In genomic region chrX:6109872-6110271, dm6 we compare ENCODE assay signal across 1 fruit fly cellular context.
TF ChIP-seq lines count a peak whose summit lies in the region.

No protein-coding gene starts in this region.

TF ChIP-seq in whole organism, embryonic, 481 proteins besides CTCF, POLR2A, EP300 and RAD21 (continued from another document and continues in another):
- TF ChIP-seq Atf3 (GFP tag; optimal IDR thresholded peaks at IDR 0.05; lab: Kevin White, UChicago): no peak
- peak; percentile 2 for TF ChIP-seq CG33213 (GFP tag; optimal IDR thresholded peaks at IDR 0.05; lab: Kevin White, UChicago)
- peak; percentile 20 for TF ChIP-seq CG14710 (tag; optimal IDR thresholded peaks at IDR 0.05; lab: Kevin White, UChicago)
- no peak for TF ChIP-seq Sox102F (GFP tag; optimal IDR thresholded peaks at IDR 0.05; lab: Kevin White, UChicago)
- TF ChIP-seq cad (GFP tag; optimal IDR thresholded peaks at IDR 0.05; lab: Kevin White, UChicago): no peak
- 0 out of 2 replicates have a peak, but pooled peaks have one; percentile 9 for TF ChIP-seq al (GFP tag; IDR thresholded peaks at IDR 0.05; lab: Robert Waterston, UW)
- peak; percentile 42 for TF ChIP-seq ewg (GFP tag; optimal IDR thresholded peaks at IDR 0.05; lab: Kevin White, UChicago)
- TF ChIP-seq fu2 (GFP tag; optimal IDR thresholded peaks at IDR 0.05; lab: Kevin White, UChicago): no peak
- peak; percentile 77 for TF ChIP-seq CG42726 (GFP tag; IDR thresholded peaks at IDR 0.05; lab: Robert Waterston, UW; ENCODE audit: partially characterized antibody)
- no peak for TF ChIP-seq CG4854 (GFP tag; optimal IDR thresholded peaks at IDR 0.05; lab: Kevin White, UChicago)
- TF ChIP-seq CG4707 (GFP tag; optimal IDR thresholded peaks at IDR 0.05; lab: Kevin White, UChicago): no peak
- TF ChIP-seq CG7372 (GFP tag; IDR thresholded peaks at IDR 0.05; lab: Robert Waterston, UW): peak; percentile 56; the same call in 1 of the 2 replicates
- 0 out of 3 replicates have a peak, but pooled peaks have one; percentile 47 for TF ChIP-seq otp (GFP tag; IDR thresholded peaks at IDR 0.05; lab: Robert Waterston, UW)
- TF ChIP-seq slou (GFP tag; optimal IDR thresholded peaks at IDR 0.05; lab: Kevin White, UChicago): no peak
- TF ChIP-seq CG10565 (GFP tag; optimal IDR thresholded peaks at IDR 0.05; lab: Kevin White, UChicago): no peak
- TF ChIP-seq NK7.1 (GFP tag; optimal IDR thresholded peaks at IDR 0.05; lab: Kevin White, UChicago): no peak
- peak; percentile 24; the same call in 1 of the 2 replicates for TF ChIP-seq Rx (GFP tag; IDR thresholded peaks at IDR 0.05; lab: Robert Waterston, UW)
- TF ChIP-seq HLH3B (GFP tag; IDR thresholded peaks at IDR 0.05; lab: Robert Waterston, UW): peak; percentile 49; the same call in 1 of the 2 replicates
- TF ChIP-seq CG9876 (GFP tag; optimal IDR thresholded peaks at IDR 0.05; lab: Kevin White, UChicago): peak; percentile 45
- peak; percentile 16; the same call in 1 of the 2 replicates for TF ChIP-seq CG4404 (GFP tag; IDR thresholded peaks at IDR 0.05; lab: Robert Waterston, UW)
- TF ChIP-seq Fer1 (GFP tag; optimal IDR thresholded peaks at IDR 0.05; lab: Kevin White, UChicago): no peak
- no peak for TF ChIP-seq gcm2 (GFP tag; optimal IDR thresholded peaks at IDR 0.05; lab: Kevin White, UChicago)
- TF ChIP-seq sisA (GFP tag; IDR thresholded peaks at IDR 0.05; lab: Robert Waterston, UW): no peak
- no peak for TF ChIP-seq row (GFP tag; IDR thresholded peaks at IDR 0.05; lab: Robert Waterston, UW)
- no peak for TF ChIP-seq bigmax (GFP tag; optimal IDR thresholded peaks at IDR 0.05; lab: Kevin White, UChicago)
- TF ChIP-seq bab2 (GFP tag; optimal IDR thresholded peaks at IDR 0.05; lab: Kevin White, UChicago): peak; percentile 7
- TF ChIP-seq HHEX (GFP tag; optimal IDR thresholded peaks at IDR 0.05; lab: Kevin White, UChicago): peak; percentile 19
- no peak for TF ChIP-seq eve (GFP tag; optimal IDR thresholded peaks at IDR 0.05; lab: Kevin White, UChicago)
- TF ChIP-seq Dp (GFP tag; optimal IDR thresholded peaks at IDR 0.05; lab: Kevin White, UChicago): no peak
- peak; percentile 27 for TF ChIP-seq mam (GFP tag; optimal IDR thresholded peaks at IDR 0.05; lab: Kevin White, UChicago)
- TF ChIP-seq nerfin-2 (GFP tag; IDR thresholded peaks at IDR 0.05; lab: Robert Waterston, UW; ENCODE audit: partially characterized antibody): no peak
- peak; percentile 44 for TF ChIP-seq dmrt11E (tag; optimal IDR thresholded peaks at IDR 0.05; lab: Kevin White, UChicago)
- peak; percentile 43; the same call in 1 of the 2 replicates for TF ChIP-seq ssp (GFP tag; IDR thresholded peaks at IDR 0.05; lab: Robert Waterston, UW)
- no peak for TF ChIP-seq pho (GFP tag; optimal IDR thresholded peaks at IDR 0.05; lab: Kevin White, UChicago)
- TF ChIP-seq pros (GFP tag; optimal IDR thresholded peaks at IDR 0.05; lab: Kevin White, UChicago): no peak
- TF ChIP-seq CG2678 (tag; optimal IDR thresholded peaks at IDR 0.05; lab: Kevin White, UChicago): no peak
- no peak for TF ChIP-seq HLH54F (GFP tag; optimal IDR thresholded peaks at IDR 0.05; lab: Kevin White, UChicago)
- TF ChIP-seq CG4730 (GFP tag; IDR thresholded peaks at IDR 0.05; lab: Robert Waterston, UW): peak; percentile 45; the same call in 1 of the 2 replicates
- no peak for TF ChIP-seq yki (optimal IDR thresholded peaks at IDR 0.05; lab: Kevin White, UChicago)
- TF ChIP-seq CG17186 (GFP tag; optimal IDR thresholded peaks at IDR 0.05; lab: Kevin White, UChicago): peak; percentile 22
- no peak for TF ChIP-seq Hr51 (GFP tag; optimal IDR thresholded peaks at IDR 0.05; lab: Kevin White, UChicago)
- no peak for TF ChIP-seq sima (GFP tag; optimal IDR thresholded peaks at IDR 0.05; lab: Kevin White, UChicago)
- TF ChIP-seq Side (GFP tag; optimal IDR thresholded peaks at IDR 0.05; lab: Kevin White, UChicago): no peak
- no peak for TF ChIP-seq CG10147 (GFP tag; optimal IDR thresholded peaks at IDR 0.05; lab: Kevin White, UChicago)
- peak in 1 of 2 experiments; percentile 4 for TF ChIP-seq insv (GFP tag; optimal IDR thresholded peaks at IDR 0.05; lab: Kevin White, UChicago)
- no peak for TF ChIP-seq CG17361 (GFP tag; IDR thresholded peaks at IDR 0.05; lab: Robert Waterston, UW)
- no peak for TF ChIP-seq MESR4 (GFP tag; optimal IDR thresholded peaks at IDR 0.05; lab: Kevin White, UChicago)
- peak; percentile 67 for TF ChIP-seq CG11085 (GFP tag; IDR thresholded peaks at IDR 0.05; lab: Robert Waterston, UW)
- TF ChIP-seq ttk (GFP tag; IDR thresholded peaks at IDR 0.05; lab: Robert Waterston, UW): peak; percentile 35
- peak; percentile 31 for TF ChIP-seq CG9609 (GFP tag; optimal IDR thresholded peaks at IDR 0.05; lab: Kevin White, UChicago)
- TF ChIP-seq H15 (GFP tag; IDR thresholded peaks at IDR 0.05; lab: Robert Waterston, UW): peak; percentile 70; the same call in 2 of the 3 replicates
- no peak for TF ChIP-seq CG1603 (tag; optimal IDR thresholded peaks at IDR 0.05; lab: Kevin White, UChicago)
- no peak for TF ChIP-seq Lpt (GFP tag; optimal IDR thresholded peaks at IDR 0.05; lab: Kevin White, UChicago)
- no peak for TF ChIP-seq twi (tag; optimal IDR thresholded peaks at IDR 0.05; lab: Kevin White, UChicago)
- no peak for TF ChIP-seq CG11398 (GFP tag; optimal IDR thresholded peaks at IDR 0.05; lab: Kevin White, UChicago)
- no peak for TF ChIP-seq CG1024 (GFP tag; IDR thresholded peaks at IDR 0.05; lab: Robert Waterston, UW)
- no peak for TF ChIP-seq PHDP (tag; optimal IDR thresholded peaks at IDR 0.05; lab: Kevin White, UChicago)
- peak; percentile 34 for TF ChIP-seq CG13775 (GFP tag; optimal IDR thresholded peaks at IDR 0.05; lab: Kevin White, UChicago)
- no peak for TF ChIP-seq Hr39 (optimal IDR thresholded peaks at IDR 0.05; lab: Kevin White, UChicago)
- TF ChIP-seq CG18764 (GFP tag; optimal IDR thresholded peaks at IDR 0.05; lab: Kevin White, UChicago): no peak
- TF ChIP-seq zfh2 (GFP tag; optimal IDR thresholded peaks at IDR 0.05; lab: Kevin White, UChicago): peak; percentile 1
- TF ChIP-seq Myb (GFP tag; optimal IDR thresholded peaks at IDR 0.05; lab: Kevin White, UChicago): peak; percentile 32
- TF ChIP-seq grau (tag; optimal IDR thresholded peaks at IDR 0.05; lab: Kevin White, UChicago): no peak
- TF ChIP-seq pzg (GFP tag; optimal IDR thresholded peaks at IDR 0.05; lab: Kevin White, UChicago): no peak
- no peak for TF ChIP-seq NC2β (GFP tag; optimal IDR thresholded peaks at IDR 0.05; lab: Kevin White, UChicago)
- peak; percentile 89 for TF ChIP-seq CG11456 (GFP tag; IDR thresholded peaks at IDR 0.05; lab: Robert Waterston, UW)
- TF ChIP-seq Bdp1 (GFP tag; optimal IDR thresholded peaks at IDR 0.05; lab: Kevin White, UChicago): no peak
- no peak for TF ChIP-seq fd3F (GFP tag; optimal IDR thresholded peaks at IDR 0.05; lab: Kevin White, UChicago)
- peak; percentile 76 for TF ChIP-seq NFAT (GFP tag; IDR thresholded peaks at IDR 0.05; lab: Robert Waterston, UW)
- TF ChIP-seq tna (GFP tag; IDR thresholded peaks at IDR 0.05; lab: Robert Waterston, UW; ENCODE audit: partially characterized antibody): no peak
- no peak for TF ChIP-seq org-1 (GFP tag; optimal IDR thresholded peaks at IDR 0.05; lab: Kevin White, UChicago)
- TF ChIP-seq CG6654 (GFP tag; optimal IDR thresholded peaks at IDR 0.05; lab: Kevin White, UChicago): peak; percentile 21
- TF ChIP-seq luna (GFP tag; optimal IDR thresholded peaks at IDR 0.05; lab: Kevin White, UChicago): no peak
- peak; percentile 75 for TF ChIP-seq CG32532 (GFP tag; IDR thresholded peaks at IDR 0.05; lab: Robert Waterston, UW)
- no peak for TF ChIP-seq corto (GFP tag; optimal IDR thresholded peaks at IDR 0.05; lab: Kevin White, UChicago)
- peak; percentile 27 for TF ChIP-seq Mad (GFP tag; optimal IDR thresholded peaks at IDR 0.05; lab: Kevin White, UChicago)
- TF ChIP-seq CG13624 (GFP tag; optimal IDR thresholded peaks at IDR 0.05; lab: Kevin White, UChicago): no peak
- no peak for TF ChIP-seq CG15601 (tag; optimal IDR thresholded peaks at IDR 0.05; lab: Kevin White, UChicago)
- TF ChIP-seq CG8388 (GFP tag; optimal IDR thresholded peaks at IDR 0.05; lab: Kevin White, UChicago): peak; percentile 1
- TF ChIP-seq prd (optimal IDR thresholded peaks at IDR 0.05; lab: Kevin White, UChicago): no peak
- peak; percentile 55; the same call in 2 of the 3 replicates for TF ChIP-seq prd (GFP tag; IDR thresholded peaks at IDR 0.05; lab: Robert Waterston, UW)
- peak; percentile 79 for TF ChIP-seq Med (GFP tag; lab: Kevin White, UChicago)
- no peak for TF ChIP-seq run (tag; optimal IDR thresholded peaks at IDR 0.05; lab: Kevin White, UChicago)
- no peak for TF ChIP-seq CG4360 (GFP tag; IDR thresholded peaks at IDR 0.05; lab: Robert Waterston, UW)
- no peak for TF ChIP-seq hbn (GFP tag; IDR thresholded peaks at IDR 0.05; lab: Robert Waterston, UW; ENCODE audit: partially characterized antibody)
- TF ChIP-seq hb (GFP tag; IDR thresholded peaks at IDR 0.05; lab: Robert Waterston, UW; ENCODE audit: partially characterized antibody): no peak
- TF ChIP-seq CG3163 (GFP tag; optimal IDR thresholded peaks at IDR 0.05; lab: Kevin White, UChicago): peak; percentile 14
- no peak for TF ChIP-seq sd (tag; optimal IDR thresholded peaks at IDR 0.05; lab: Kevin White, UChicago)
- TF ChIP-seq CG2875 (GFP tag; optimal IDR thresholded peaks at IDR 0.05; lab: Kevin White, UChicago): no peak
- no peak for TF ChIP-seq CG4617 (GFP tag; optimal IDR thresholded peaks at IDR 0.05; lab: Kevin White, UChicago; ENCODE audit: borderline replicate concordance)
- no peak for TF ChIP-seq CG15011 (GFP tag; optimal IDR thresholded peaks at IDR 0.05; lab: Kevin White, UChicago)
- peak; percentile 51; the same call in 1 of the 2 replicates for TF ChIP-seq ap (GFP tag; IDR thresholded peaks at IDR 0.05; lab: Robert Waterston, UW)
- no peak for TF ChIP-seq CG7745 (tag; optimal IDR thresholded peaks at IDR 0.05; lab: Kevin White, UChicago)
- TF ChIP-seq jumu (GFP tag; optimal IDR thresholded peaks at IDR 0.05; lab: Kevin White, UChicago): peak; percentile 6
- TF ChIP-seq Antp (GFP tag; optimal IDR thresholded peaks at IDR 0.05; lab: Kevin White, UChicago): peak; percentile 45
- peak; percentile 86 for TF ChIP-seq Rfx (GFP tag; IDR thresholded peaks at IDR 0.05; lab: Robert Waterston, UW)
- TF ChIP-seq bsh (GFP tag; optimal IDR thresholded peaks at IDR 0.05; lab: Kevin White, UChicago): no peak
- TF ChIP-seq CrebB (tag; optimal IDR thresholded peaks at IDR 0.05; lab: Kevin White, UChicago): no peak
- TF ChIP-seq Ada2b (GFP tag; IDR thresholded peaks at IDR 0.05; lab: Robert Waterston, UW): peak; percentile 31; the same call in 1 of the 2 replicates
- peak; percentile 29 for TF ChIP-seq CG5245 (GFP tag; optimal IDR thresholded peaks at IDR 0.05; lab: Kevin White, UChicago)
- no peak for TF ChIP-seq CHES-1-like (GFP tag; optimal IDR thresholded peaks at IDR 0.05; lab: Kevin White, UChicago)
- TF ChIP-seq gsb (GFP tag; IDR thresholded peaks at IDR 0.05; lab: Robert Waterston, UW): no peak
- no peak for TF ChIP-seq Elba2 (GFP tag; optimal IDR thresholded peaks at IDR 0.05; lab: Kevin White, UChicago)
- peak; percentile 59 for TF ChIP-seq CG11247 (GFP tag; IDR thresholded peaks at IDR 0.05; lab: Robert Waterston, UW)
- TF ChIP-seq pita (GFP tag; optimal IDR thresholded peaks at IDR 0.05; lab: Kevin White, UChicago): peak; percentile 64
- TF ChIP-seq E2f1 (GFP tag; IDR thresholded peaks at IDR 0.05; lab: Robert Waterston, UW): peak; percentile 37; the same call in 1 of the 2 replicates
- no peak for TF ChIP-seq CG11093 (GFP tag; IDR thresholded peaks at IDR 0.05; lab: Robert Waterston, UW)
- no peak for TF ChIP-seq YL-1 (GFP tag; optimal IDR thresholded peaks at IDR 0.05; lab: Kevin White, UChicago)
- TF ChIP-seq CG5180 (GFP tag; optimal IDR thresholded peaks at IDR 0.05; lab: Kevin White, UChicago): no peak
- TF ChIP-seq Ssrp (tag; optimal IDR thresholded peaks at IDR 0.05; lab: Kevin White, UChicago): peak; percentile 16
- peak; percentile 33 for TF ChIP-seq gem (tag; optimal IDR thresholded peaks at IDR 0.05; lab: Kevin White, UChicago)
- TF ChIP-seq zfh1 (GFP tag; IDR thresholded peaks at IDR 0.05; lab: Robert Waterston, UW): peak; percentile 60; the same call in 1 of the 3 replicates
- TF ChIP-seq esg (GFP tag; conservative IDR thresholded peaks at IDR 0.05; lab: Robert Waterston, UW): no peak
- peak; percentile 28; the same call in 1 of the 2 replicates for TF ChIP-seq CG13287 (GFP tag; IDR thresholded peaks at IDR 0.05; lab: Robert Waterston, UW; ENCODE audit: partially characterized antibody)
- no peak for TF ChIP-seq CG8924 (tag; optimal IDR thresholded peaks at IDR 0.05; lab: Kevin White, UChicago)
- TF ChIP-seq bbx (GFP tag; IDR thresholded peaks at IDR 0.05; lab: Robert Waterston, UW; ENCODE audit: partially characterized antibody): no peak
- TF ChIP-seq ase (GFP tag; IDR thresholded peaks at IDR 0.05; lab: Robert Waterston, UW): no peak
- no peak for TF ChIP-seq Nf-YB (GFP tag; optimal IDR thresholded peaks at IDR 0.05; lab: Kevin White, UChicago)
- TF ChIP-seq CG8290 (GFP tag; optimal IDR thresholded peaks at IDR 0.05; lab: Kevin White, UChicago): peak; percentile 60
- no peak for TF ChIP-seq CG8290 (tag; optimal IDR thresholded peaks at IDR 0.05; lab: Kevin White, UChicago)
- TF ChIP-seq Eip74EF (GFP tag; optimal IDR thresholded peaks at IDR 0.05; lab: Kevin White, UChicago): no peak
- TF ChIP-seq Blimp-1 (GFP tag; optimal IDR thresholded peaks at IDR 0.05; lab: Kevin White, UChicago): no peak
- peak; percentile 34; the same call in 2 of the 3 replicates for TF ChIP-seq croc (GFP tag; conservative IDR thresholded peaks at IDR 0.05; lab: Robert Waterston, UW)
- TF ChIP-seq usp (GFP tag; optimal IDR thresholded peaks at IDR 0.05; lab: Kevin White, UChicago): no peak
- TF ChIP-seq CG32767 (GFP tag; IDR thresholded peaks at IDR 0.05; lab: Robert Waterston, UW): no peak
- no peak for TF ChIP-seq schlank (tag; optimal IDR thresholded peaks at IDR 0.05; lab: Kevin White, UChicago)
- TF ChIP-seq ftz-f1 (GFP tag; optimal IDR thresholded peaks at IDR 0.05; lab: Kevin White, UChicago): no peak
- no peak for TF ChIP-seq B-H1 (GFP tag; IDR thresholded peaks at IDR 0.05; lab: Robert Waterston, UW)
- no peak for TF ChIP-seq psq (GFP tag; optimal IDR thresholded peaks at IDR 0.05; lab: Kevin White, UChicago)
- peak; percentile 5 for TF ChIP-seq CG10209 (GFP tag; optimal IDR thresholded peaks at IDR 0.05; lab: Kevin White, UChicago)
- TF ChIP-seq CG13424 (tag; optimal IDR thresholded peaks at IDR 0.05; lab: Kevin White, UChicago): peak; percentile 54
- no peak for TF ChIP-seq trem (tag; optimal IDR thresholded peaks at IDR 0.05; lab: Kevin White, UChicago)
- TF ChIP-seq CG15514 (GFP tag; optimal IDR thresholded peaks at IDR 0.05; lab: Kevin White, UChicago): peak; percentile 24
- no peak for TF ChIP-seq Hey (tag; optimal IDR thresholded peaks at IDR 0.05; lab: Kevin White, UChicago)
